Worm (Caenorhabditis elegans): ENCODE results near the gene aqp-1.

- TF ChIP-seq med-1 (GFP tag; optimal IDR thresholded peaks at IDR 0.05; ENCODE audit: insufficient read depth): peak; percentile 61
- TF ChIP-seq ztf-23 (GFP tag; IDR thresholded peaks at IDR 0.05): peak; percentile 94
Measured at ce11 chrII:7200051-7200599, 38.0 kb downstream of the aqp-1 start, which contains the start of gene pcrg-1.
